Worm (Caenorhabditis elegans) whole organism, L4 larva: ENCODE results near the gene R13D11.3.

ENCODE experiments used
- ZK337.2 ChIP-seq: fragments of 200-800 bp; sonication (Bioruptor generic); IDR thresholded peaks from 2 replicates; pipeline ENCODE4 v1.3.6; 2022; ENCODE audit warnings: missing genetic modification reagents, missing genetic modification characterization, missing compliant biosample characterization
- ama-1 ChIP-seq: fragments of 150-350 bp; optimal IDR thresholded peaks from 2 replicates; lab custom pipeline; 2014; ENCODE audit warnings: inconsistent platforms, mixed read lengths
- ceh-82 ChIP-seq: sonication (generic microtip); optimal IDR thresholded peaks from 2 replicates; lab custom pipeline; 2017; ENCODE audit warnings: missing biosample characterization, missing genetic modification characterization
- dmd-8 ChIP-seq: fragments of 200-800 bp; sonication (Bioruptor generic); IDR thresholded peaks from 2 replicates; pipeline ENCODE4 v1.3.6; 2022; ENCODE audit warnings: missing genetic modification characterization, missing compliant biosample characterization
- fkh-10 ChIP-seq: fragments of 150-350 bp; optimal IDR thresholded peaks from 2 replicates; lab custom pipeline; 2014; ENCODE audit warnings: missing biosample characterization, missing genetic modification reagents, missing genetic modification characterization
- lim-7 ChIP-seq: fragments of 200-800 bp; sonication (Bioruptor generic); IDR thresholded peaks from 2 replicates; pipeline ENCODE4 v1.3.6; 2022; ENCODE audit warnings: missing genetic modification characterization, missing compliant biosample characterization
- mdl-1 ChIP-seq, 2 experiments: fragments of 150-350 bp in 1 of 2; sonication (generic microtip) in 1 of 2; optimal IDR thresholded peaks; 2 replicates each; lab custom pipeline; 2014 to 2017; ENCODE audit warnings: missing biosample characterization in 2 of 2, missing genetic modification characterization in 2 of 2
- snpc-4 ChIP-seq: fragments of 150-350 bp; optimal IDR thresholded peaks from 2 replicates; lab custom pipeline; 2014; ENCODE audit warnings: missing biosample characterization, missing genetic modification characterization

ce11 chrV:797241-797640 lies 17.6 kb upstream of the R13D11.3 start:
- TF ChIP-seq dmd-8 (GFP tag; lab: Robert Waterston, UW) (no peak), fkh-10 (GFP tag; lab: Kevin White, UChicago) (no peak), ceh-82 (tag; lab: Kevin White, UChicago) (no peak), ama-1 (no peak), snpc-4 (tag; lab: Kevin White, UChicago) (no peak), lim-7 (no peak), ZK337.2 (no peak), mdl-1 (tag; optimal IDR thresholded peaks at IDR 0.05; lab: Kevin White, UChicago) (no peak)
